Fruit fly (Drosophila melanogaster): ENCODE results near the gene Nt5a.

Gene Nt5a

DNA sequence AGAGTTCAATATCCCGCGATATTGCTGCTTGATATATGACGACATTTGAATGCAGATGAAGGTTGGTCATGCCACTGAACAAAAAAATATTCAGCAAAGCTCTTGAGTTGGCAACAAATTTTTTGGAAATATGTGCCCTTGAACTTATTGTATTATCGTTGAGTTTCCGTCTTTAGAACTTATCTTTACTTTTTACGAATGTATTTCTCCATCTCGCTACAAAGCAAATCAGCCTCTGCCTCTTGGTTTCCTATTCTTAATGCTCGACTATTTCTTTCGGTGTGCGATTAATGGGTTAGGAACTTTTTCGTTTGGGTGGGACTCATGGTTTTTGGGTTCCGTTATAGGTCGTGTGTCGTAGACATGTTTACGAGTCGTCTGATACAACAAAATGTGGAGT, 15.9 kb upstream of the Nt5a start (continued):
- TF ChIP-seq CG2875 (GFP tag; optimal IDR thresholded peaks at IDR 0.05) (peak; percentile 54), lmd (GFP tag; IDR thresholded peaks at IDR 0.05) (peak; percentile 55), CG31365 (tag; optimal IDR thresholded peaks at IDR 0.05) (peak; percentile 1), CG7745 (tag; optimal IDR thresholded peaks at IDR 0.05) (no peak), dysf (GFP tag; IDR thresholded peaks at IDR 0.05) (peak; percentile 51; the same call in 2 of the 3 replicates), fd64A (GFP tag; optimal IDR thresholded peaks at IDR 0.05) (peak; percentile 64), CG18599 (GFP tag; optimal IDR thresholded peaks at IDR 0.05) (peak; percentile 50), dpn (GFP tag; optimal IDR thresholded peaks at IDR 0.05) (peak; percentile 60 to 75), knrl (GFP tag; IDR thresholded peaks at IDR 0.05; ENCODE audit: partially characterized antibody) (no peak), aop (GFP tag; IDR thresholded peaks at IDR 0.05) (no peak), tap (tag; optimal IDR thresholded peaks at IDR 0.05) (peak; percentile 67), phol (tag; optimal IDR thresholded peaks at IDR 0.05) (peak; percentile 78), tgo (GFP tag; IDR thresholded peaks at IDR 0.05) (peak; percentile 27; the same call in 1 of the 3 replicates), lilli (GFP tag; optimal IDR thresholded peaks at IDR 0.05) (peak; percentile 68), Dfd (GFP tag; optimal IDR thresholded peaks at IDR 0.05) (no peak), Hr3 (GFP tag; optimal IDR thresholded peaks at IDR 0.05) (peak; percentile 59), ind (GFP tag; optimal IDR thresholded peaks at IDR 0.05) (peak; percentile 58), CG14014 (GFP tag; IDR thresholded peaks at IDR 0.05) (peak; percentile 16; the same call in 1 of the 2 replicates), CG1832 (GFP tag; optimal IDR thresholded peaks at IDR 0.05) (no peak), lov (optimal IDR thresholded peaks at IDR 0.05) (no peak), lov (GFP tag; IDR thresholded peaks at IDR 0.05) (peak; percentile 44; the same call in 1 of the 3 replicates), CG6683 (GFP tag; optimal IDR thresholded peaks at IDR 0.05) (no peak), Dek (tag; optimal IDR thresholded peaks at IDR 0.05) (no peak), cwo (GFP tag; optimal IDR thresholded peaks at IDR 0.05) (peak; percentile 22), CG10267 (tag; optimal IDR thresholded peaks at IDR 0.05) (peak; percentile 63), CG1603 (tag; optimal IDR thresholded peaks at IDR 0.05) (peak; percentile 65), GATAe (GFP tag; conservative IDR thresholded peaks at IDR 0.05) (0 out of 2 replicates have a peak, but pooled peaks have one; percentile 15), CG7963 (GFP tag; IDR thresholded peaks at IDR 0.05; ENCODE audit: partially characterized antibody) (no peak), CG4360 (GFP tag; IDR thresholded peaks at IDR 0.05) (0 out of 2 replicates have a peak, but pooled peaks have one; percentile 4), Aef1 (GFP tag; IDR thresholded peaks at IDR 0.05) (no peak; the same call in 2 of the 3 replicates), Sry-β (GFP tag; optimal IDR thresholded peaks at IDR 0.05) (peak; percentile 38), Dip2 (GFP tag; IDR thresholded peaks at IDR 0.05) (no peak), vnd (GFP tag; IDR thresholded peaks at IDR 0.05; ENCODE audit: partially characterized antibody) (no peak), klu (GFP tag; IDR thresholded peaks at IDR 0.05) (no peak), CG5953 (GFP tag; IDR thresholded peaks at IDR 0.05) (peak; percentile 43; the same call in 1 of the 2 replicates), CG6272 (GFP tag; IDR thresholded peaks at IDR 0.05) (no peak), MESR4 (GFP tag; optimal IDR thresholded peaks at IDR 0.05) (peak; percentile 8), dmrt11E (tag; optimal IDR thresholded peaks at IDR 0.05) (peak; percentile 88), CG4282 (GFP tag; optimal IDR thresholded peaks at IDR 0.05) (no peak), CG15269 (tag; optimal IDR thresholded peaks at IDR 0.05) (peak; percentile 60), shn (GFP tag; optimal IDR thresholded peaks at IDR 0.05) (no peak), Myb (GFP tag; optimal IDR thresholded peaks at IDR 0.05) (peak; percentile 29), slp2 (GFP tag; optimal IDR thresholded peaks at IDR 0.05) (peak; percentile 69), Hey (tag; optimal IDR thresholded peaks at IDR 0.05) (no peak), maf-S (GFP tag; optimal IDR thresholded peaks at IDR 0.05) (no peak), Sox100B (GFP tag; optimal IDR thresholded peaks at IDR 0.05) (peak; percentile 61), Opbp (GFP tag; IDR thresholded peaks at IDR 0.05; ENCODE audit: partially characterized antibody) (no peak), Med (GFP tag) (peak; percentile 81), CG12942 (GFP tag; optimal IDR thresholded peaks at IDR 0.05) (peak; percentile 6), CG13424 (tag; optimal IDR thresholded peaks at IDR 0.05) (peak; percentile 76)
